Worm (Caenorhabditis elegans): ENCODE data around the gene Y43F8B.18.

Gene Y43F8B.18

ce11 chrV:19521351-19522278, 35.8 kb downstream of the Y43F8B.18 start (continued):
- TF ChIP-seq cebp-1 (GFP tag; IDR thresholded peaks at IDR 0.05): no peak
- peak; percentile 4 for TF ChIP-seq cebp-1 (tag; optimal IDR thresholded peaks at IDR 0.05)
- no peak for TF ChIP-seq Y53F4B.3 (GFP tag; IDR thresholded peaks at IDR 0.05)
- no peak for TF ChIP-seq Y56A3A.18 (GFP tag; IDR thresholded peaks at IDR 0.05)
- TF ChIP-seq F33H1.4 (GFP tag; IDR thresholded peaks at IDR 0.05): no peak; the same call in 1 of the 2 replicates
- peak; percentile 63 for TF ChIP-seq cebp-2 (GFP tag; IDR thresholded peaks at IDR 0.05)
- no peak; the same call in 1 of the 2 replicates for TF ChIP-seq pbrm-1 (GFP tag; IDR thresholded peaks at IDR 0.05)
- no peak for TF ChIP-seq sea-2 (GFP tag; IDR thresholded peaks at IDR 0.05)
- TF ChIP-seq ztf-18 (tag; optimal IDR thresholded peaks at IDR 0.05): peak; percentile 47
- peak; percentile 13 for TF ChIP-seq die-1 (tag; optimal IDR thresholded peaks at IDR 0.05)
- TF ChIP-seq mcd-1 (GFP tag; IDR thresholded peaks at IDR 0.05): peak; percentile 31; the same call in 1 of the 2 replicates
- TF ChIP-seq lin-26 (GFP tag; IDR thresholded peaks at IDR 0.05): peak; percentile 63; the same call in 1 of the 2 replicates
- no peak for TF ChIP-seq Y67H2A.10 (GFP tag; conservative IDR thresholded peaks at IDR 0.05)
- TF ChIP-seq attf-5 (GFP tag; optimal IDR thresholded peaks at IDR 0.05): peak; percentile 0
- TF ChIP-seq snpc-1.3 (tag; optimal IDR thresholded peaks at IDR 0.05; ENCODE audit: insufficient read depth): no peak
- no peak for TF ChIP-seq ztf-25 (GFP tag; IDR thresholded peaks at IDR 0.05)
- TF ChIP-seq gei-17 (GFP tag; optimal IDR thresholded peaks at IDR 0.05): peak; percentile 24

ce11 chrV:19522551-19523137, 36.9 kb downstream of the Y43F8B.18 start:
- no peak for TF ChIP-seq T26A5.8 (tag; optimal IDR thresholded peaks at IDR 0.05)
- TF ChIP-seq chd-7 (tag; optimal IDR thresholded peaks at IDR 0.05): peak; percentile 93
- TF ChIP-seq B0035.1 (tag; optimal IDR thresholded peaks at IDR 0.05): no peak
- peak; percentile 82 for TF ChIP-seq gei-17 (GFP tag; optimal IDR thresholded peaks at IDR 0.05)
- no peak; the same call in 1 of the 2 replicates for TF ChIP-seq ztf-6 (GFP tag; IDR thresholded peaks at IDR 0.05)
- TF ChIP-seq lin-40 (tag; optimal IDR thresholded peaks at IDR 0.05): peak; percentile 87
- TF ChIP-seq T07F8.4 (tag; optimal IDR thresholded peaks at IDR 0.05): peak; percentile 34
- no peak for TF ChIP-seq snpc-1.3 (tag; optimal IDR thresholded peaks at IDR 0.05; ENCODE audit: insufficient read depth)
- TF ChIP-seq mel-28 (tag; optimal IDR thresholded peaks at IDR 0.05; ENCODE audit: borderline replicate concordance): peak; percentile 37
- no peak for TF ChIP-seq nhr-179 (tag; optimal IDR thresholded peaks at IDR 0.05)
- peak; percentile 93 for TF ChIP-seq somi-1 (GFP tag; optimal IDR thresholded peaks at IDR 0.05)
- TF ChIP-seq nhr-27 (tag; optimal IDR thresholded peaks at IDR 0.05): no peak
- no peak for TF ChIP-seq D2030.7 (GFP tag; IDR thresholded peaks at IDR 0.05)
- TF ChIP-seq ztf-25 (GFP tag; IDR thresholded peaks at IDR 0.05): no peak
- TF ChIP-seq nhr-80 (tag; optimal IDR thresholded peaks at IDR 0.05): peak; percentile 41
- TF ChIP-seq ztf-26 (tag; optimal IDR thresholded peaks at IDR 0.05): peak; percentile 96
- TF ChIP-seq F33H1.4 (GFP tag; IDR thresholded peaks at IDR 0.05): no peak
- TF ChIP-seq cebp-2 (GFP tag; IDR thresholded peaks at IDR 0.05): no peak
- TF ChIP-seq nfya-2 (GFP tag; IDR thresholded peaks at IDR 0.05): no peak
- TF ChIP-seq lsy-27 (tag; optimal IDR thresholded peaks at IDR 0.05; ENCODE audit: borderline replicate concordance, insufficient read depth): no peak
- TF ChIP-seq attf-6 (GFP tag; IDR thresholded peaks at IDR 0.05): no peak
- TF ChIP-seq hlh-12 (tag; optimal IDR thresholded peaks at IDR 0.05): no peak
- TF ChIP-seq mcd-1 (GFP tag; IDR thresholded peaks at IDR 0.05): peak; percentile 70; the same call in 1 of the 2 replicates
- TF ChIP-seq mxl-1 (tag; optimal IDR thresholded peaks at IDR 0.05): no peak
- peak; percentile 25 for TF ChIP-seq nhr-90 (tag; optimal IDR thresholded peaks at IDR 0.05)
- no peak for TF ChIP-seq snpc-4 (GFP tag; optimal IDR thresholded peaks at IDR 0.05)
- TF ChIP-seq snpc-4 (tag; optimal IDR thresholded peaks at IDR 0.05): peak in 2 of 4 experiments; percentile 56 to 60
- peak; percentile 70 for TF ChIP-seq zim-3 (tag; optimal IDR thresholded peaks at IDR 0.05)
- TF ChIP-seq unc-62 (GFP tag; optimal IDR thresholded peaks at IDR 0.05): peak; percentile 72
- TF ChIP-seq tlf-1 (GFP tag; optimal IDR thresholded peaks at IDR 0.05): peak; percentile 45
- TF ChIP-seq rcor-1 (GFP tag; IDR thresholded peaks at IDR 0.05): peak; percentile 60; the same call in 1 of the 2 replicates
- TF ChIP-seq hsf-1 (GFP tag; IDR thresholded peaks at IDR 0.05): peak; percentile 96
- TF ChIP-seq xnd-1 (tag; optimal IDR thresholded peaks at IDR 0.05): no peak
- no peak for TF ChIP-seq Y67H2A.10 (GFP tag; conservative IDR thresholded peaks at IDR 0.05)

Measured in whole organism, young adult.